Fruit fly (Drosophila melanogaster) whole organism, embryonic: ENCODE results near the gene dlt.

Experiments
- ATbp ChIP-seq: fragments of 200-800 bp; sonication (Bioruptor generic); optimal IDR thresholded peaks from 2 replicates; lab custom pipeline; 2017; ENCODE audit warnings: missing biosample characterization, mild to moderate bottlenecking, missing genetic modification characterization, missing genetic modification reagents
- Atf-2 ChIP-seq: fragments of 200-800 bp; sonication (Bioruptor generic); optimal IDR thresholded peaks from 2 replicates; lab custom pipeline; 2016; ENCODE audit warnings: missing biosample characterization, missing genetic modification characterization
- Atf6 ChIP-seq: fragments of 200-800 bp; sonication (Bioruptor generic); IDR thresholded peaks from 2 replicates; pipeline ENCODE4 v1.3.6; 2022; ENCODE audit warnings: missing biosample characterization, missing genetic modification characterization
- CG12071 ChIP-seq: fragments of 200-800 bp; sonication (Bioruptor generic); optimal IDR thresholded peaks from 3 replicates; lab custom pipeline; 2018; ENCODE audit warnings: missing biosample characterization, mild to moderate bottlenecking, missing genetic modification characterization
- CG1233 ChIP-seq: fragments of 200-800 bp; sonication (Bioruptor generic); optimal IDR thresholded peaks from 4 replicates; lab custom pipeline; 2018; ENCODE audit warnings: missing biosample characterization, mild to moderate bottlenecking, missing genetic modification characterization
- CG12744 ChIP-seq: fragments of 200-800 bp; sonication (Bioruptor generic); optimal IDR thresholded peaks from 2 replicates; lab custom pipeline; 2016; ENCODE audit warnings: missing biosample characterization, missing genetic modification characterization
- CG14050 ChIP-seq: fragments of 200-800 bp; sonication (Bioruptor generic); IDR thresholded peaks from 3 replicates; pipeline ENCODE4 v1.3.6; 2022; ENCODE audit warnings: missing biosample characterization, missing genetic modification characterization
- CG17359 ChIP-seq: fragments of 200-800 bp; sonication (Bioruptor generic); optimal IDR thresholded peaks from 3 replicates; lab custom pipeline; 2018; ENCODE audit warnings: missing biosample characterization, mild to moderate bottlenecking, missing genetic modification characterization, moderate library complexity
- CG17612 ChIP-seq: fragments of 200-800 bp; sonication (Bioruptor generic); IDR thresholded peaks from 2 replicates; pipeline ENCODE4 v1.3.6; 2022; ENCODE audit warnings: missing biosample characterization, missing genetic modification characterization
- CG2889 ChIP-seq: fragments of 200-800 bp; sonication (Bioruptor generic); IDR thresholded peaks from 3 replicates; pipeline ENCODE4 v1.3.6; 2022; ENCODE audit warnings: missing biosample characterization, missing genetic modification characterization
- CG3281 ChIP-seq: fragments of 200-800 bp; sonication (Bioruptor generic); optimal IDR thresholded peaks from 3 replicates; lab custom pipeline; 2017; ENCODE audit warnings: missing biosample characterization, mild to moderate bottlenecking, missing genetic modification characterization
- CG34224 ChIP-seq: fragments of 200-800 bp; sonication (Bioruptor generic); IDR thresholded peaks from 3 replicates; pipeline ENCODE4 v1.3.6; 2022; ENCODE audit warnings: missing biosample characterization, missing genetic modification characterization; ENCODE audit not compliant: partially characterized antibody
- CG3726 ChIP-seq: fragments of 200-800 bp; sonication (Bioruptor generic); IDR thresholded peaks from 3 replicates; pipeline ENCODE4, ENCODE4 v1.3.6; 2022; ENCODE audit warnings: missing biosample characterization, missing genetic modification characterization
- CG43689 ChIP-seq: fragments of 200-800 bp; sonication (Bioruptor generic); IDR thresholded peaks from 2 replicates; pipeline ENCODE4 v1.3.6; 2022; ENCODE audit warnings: missing biosample characterization, missing genetic modification characterization
- CG5953 ChIP-seq: fragments of 200-800 bp; sonication (Bioruptor generic); IDR thresholded peaks from 2 replicates; pipeline ENCODE4 v1.3.6; 2022; ENCODE audit warnings: missing biosample characterization, missing genetic modification characterization
- CG6175 ChIP-seq: fragments of 200-800 bp; sonication (Bioruptor generic); IDR thresholded peaks from 3 replicates; pipeline ENCODE4 v1.3.6; 2022; ENCODE audit warnings: missing biosample characterization, missing genetic modification characterization
- CG6254 ChIP-seq: fragments of 200-800 bp; sonication (Bioruptor generic); optimal IDR thresholded peaks from 3 replicates; lab custom pipeline; 2017; ENCODE audit warnings: mild to moderate bottlenecking, missing biosample characterization, missing genetic modification reagents, missing genetic modification characterization
- CG6683 ChIP-seq: fragments of 200-800 bp; sonication (Bioruptor generic); optimal IDR thresholded peaks from 2 replicates; lab custom pipeline; 2017; ENCODE audit warnings: missing biosample characterization, mild to moderate bottlenecking, missing genetic modification characterization, missing genetic modification reagents
- CG9609 ChIP-seq: fragments of 200-800 bp; sonication (Bioruptor generic); optimal IDR thresholded peaks from 3 replicates; lab custom pipeline; 2016; ENCODE audit warnings: missing biosample characterization, missing genetic modification characterization
- CG9727 ChIP-seq: fragments of 200-800 bp; sonication (Bioruptor generic); optimal IDR thresholded peaks from 3 replicates; lab custom pipeline; 2017; ENCODE audit warnings: missing biosample characterization, mild to moderate bottlenecking, missing genetic modification characterization
- CkIIα-i1 ChIP-seq: fragments of 200-800 bp; sonication (Bioruptor generic); IDR thresholded peaks from 2 replicates; pipeline ENCODE4 v1.3.6; 2022; ENCODE audit warnings: missing biosample characterization, missing genetic modification characterization
- Dad ChIP-seq: fragments of 200-800 bp; sonication (Bioruptor generic); optimal IDR thresholded peaks from 3 replicates; lab custom pipeline; 2016; ENCODE audit warnings: missing biosample characterization, missing genetic modification characterization
- Dref ChIP-seq: fragments of 200-800 bp; sonication (Bioruptor generic); IDR thresholded peaks from 2 replicates; pipeline ENCODE4 v1.3.6; 2022; ENCODE audit warnings: missing biosample characterization, missing genetic modification characterization
- Fer3 ChIP-seq: fragments of 200-800 bp; sonication (Bioruptor generic); optimal IDR thresholded peaks from 2 replicates; lab custom pipeline; 2018; ENCODE audit warnings: missing biosample characterization, mild to moderate bottlenecking, missing genetic modification characterization, moderate library complexity
- HLH3B ChIP-seq: fragments of 200-800 bp; sonication (Bioruptor generic); IDR thresholded peaks from 2 replicates; pipeline ENCODE4 v1.3.6; 2022; ENCODE audit warnings: missing biosample characterization, missing genetic modification characterization
- HmgZ ChIP-seq: fragments of 200-800 bp; sonication (Bioruptor generic); optimal IDR thresholded peaks from 2 replicates; lab custom pipeline; 2018; ENCODE audit warnings: missing biosample characterization, mild to moderate bottlenecking, missing genetic modification characterization
- Hmr ChIP-seq: fragments of 200-800 bp; sonication (Bioruptor generic); optimal IDR thresholded peaks from 3 replicates; lab custom pipeline; 2017; ENCODE audit warnings: mild to moderate bottlenecking, missing biosample characterization, missing genetic modification reagents, missing genetic modification characterization
- Kr ChIP-seq: fragments of 200-800 bp; sonication (Bioruptor generic); optimal IDR thresholded peaks from 2 replicates; lab custom pipeline; 2017; ENCODE audit warnings: missing biosample characterization, mild to moderate bottlenecking, missing genetic modification characterization
- Neu2 ChIP-seq: fragments of 200-800 bp; sonication (Bioruptor generic); optimal IDR thresholded peaks from 3 replicates; lab custom pipeline; 2016; ENCODE audit warnings: missing biosample characterization, missing genetic modification characterization, borderline replicate concordance
- Poxn ChIP-seq: fragments of 200-800 bp; sonication (Bioruptor generic); IDR thresholded peaks from 2 replicates; pipeline ENCODE4 v1.3.6; 2022; ENCODE audit warnings: missing biosample characterization, missing genetic modification characterization
- Ptx1 ChIP-seq: fragments of 200-800 bp; sonication (Bioruptor generic); IDR thresholded peaks from 2 replicates; pipeline ENCODE4 v1.3.6; 2022; ENCODE audit warnings: missing biosample characterization, missing genetic modification characterization
- Rfx ChIP-seq: fragments of 200-800 bp; sonication (Bioruptor generic); IDR thresholded peaks from 2 replicates; pipeline ENCODE4 v1.3.6; 2022; ENCODE audit warnings: missing biosample characterization, missing genetic modification characterization
- YL-1 ChIP-seq: fragments of 200-800 bp; sonication (Bioruptor generic); optimal IDR thresholded peaks from 3 replicates; lab custom pipeline; 2017; ENCODE audit warnings: missing biosample characterization, mild to moderate bottlenecking, missing genetic modification characterization
- ab ChIP-seq: fragments of 200-800 bp; sonication (Bioruptor generic); optimal IDR thresholded peaks from 2 replicates; lab custom pipeline; 2016; ENCODE audit warnings: missing biosample characterization, missing genetic modification characterization
- ap ChIP-seq: fragments of 200-800 bp; sonication (Bioruptor generic); IDR thresholded peaks from 2 replicates; pipeline ENCODE4 v1.3.6; 2022; ENCODE audit warnings: missing biosample characterization, missing genetic modification characterization
- bcd ChIP-seq: fragments of 200-800 bp; sonication (Bioruptor generic); optimal IDR thresholded peaks from 2 replicates; lab custom pipeline; 2017; ENCODE audit warnings: missing biosample characterization, mild to moderate bottlenecking, missing genetic modification characterization
- bsh ChIP-seq, 2 experiments: fragments of 200-800 bp; sonication (Bioruptor generic); optimal IDR thresholded peaks; 2 replicates each; lab custom pipeline; 2017 to 2018; ENCODE audit warnings: mild to moderate bottlenecking in 2 of 2, missing biosample characterization in 2 of 2, missing genetic modification characterization in 2 of 2, moderate library complexity in 1 of 2
- da ChIP-seq: fragments of 200-800 bp; sonication (Bioruptor generic); optimal IDR thresholded peaks from 2 replicates; lab custom pipeline; 2016; ENCODE audit warnings: missing biosample characterization, missing genetic modification characterization
- ems ChIP-seq: fragments of 200-800 bp; sonication (Bioruptor generic); optimal IDR thresholded peaks from 3 replicates; lab custom pipeline; 2016; ENCODE audit warnings: missing biosample characterization, missing genetic modification characterization
- h ChIP-seq: fragments of >200 bp; optimal IDR thresholded peaks from 2 replicates; lab custom pipeline; 2017
- hb ChIP-seq: fragments of 200-800 bp; sonication (Bioruptor generic); IDR thresholded peaks from 3 replicates; pipeline ENCODE4 v1.3.6; 2022; ENCODE audit warnings: missing biosample characterization, missing genetic modification characterization; ENCODE audit not compliant: partially characterized antibody
- mld ChIP-seq: fragments of 200-800 bp; sonication (Bioruptor generic); IDR thresholded peaks from 3 replicates; pipeline ENCODE4 v1.3.6; 2022; ENCODE audit warnings: missing biosample characterization, missing genetic modification characterization; ENCODE audit not compliant: partially characterized antibody
- odd ChIP-seq: fragments of 200-800 bp; sonication (Bioruptor generic); optimal IDR thresholded peaks from 2 replicates; lab custom pipeline; 2017; ENCODE audit warnings: missing biosample characterization, mild to moderate bottlenecking, missing genetic modification characterization
- peb ChIP-seq: fragments of 200-800 bp; sonication (Bioruptor generic); IDR thresholded peaks from 2 replicates; pipeline ENCODE4 v1.3.6; 2022; ENCODE audit warnings: missing biosample characterization, missing genetic modification characterization
- pnt ChIP-seq: fragments of 200-800 bp; sonication (Bioruptor generic); optimal IDR thresholded peaks from 3 replicates; lab custom pipeline; 2016; ENCODE audit warnings: missing biosample characterization, missing genetic modification characterization
- ro ChIP-seq: fragments of 200-800 bp; sonication (Bioruptor generic); IDR thresholded peaks from 2 replicates; pipeline ENCODE4 v1.3.6; 2022; ENCODE audit warnings: missing biosample characterization, missing genetic modification characterization
- tll ChIP-seq, 2 experiments: fragments of 200-800 bp in 1 of 2; fragments of >200 bp in 1 of 2; sonication (Bioruptor generic) in 1 of 2; optimal IDR thresholded peaks; 2 replicates each; lab custom pipeline; 2017 to 2019; ENCODE audit warnings: missing biosample characterization in 2 of 2, missing genetic modification characterization in 2 of 2, mild to moderate bottlenecking in 1 of 2, moderate library complexity in 1 of 2
- usp ChIP-seq: fragments of >200 bp; optimal IDR thresholded peaks from 2 replicates; lab custom pipeline; 2017; ENCODE audit warnings: missing biosample characterization, missing genetic modification characterization
- vvl ChIP-seq: fragments of 200-800 bp; sonication (Bioruptor generic); IDR thresholded peaks from 2 replicates; pipeline ENCODE4 v1.3.6; 2022; ENCODE audit warnings: missing biosample characterization, missing genetic modification characterization

The dlt gene

dm6 chr3L:1774713-1775648 lies 20.1 kb downstream of the dlt start, which contains the start of the genes CG13933 and PolD2 (continued):
- TF ChIP-seq Fer3 (tag; lab: Kevin White, UChicago) (peak; percentile 89), ems (peak; percentile 80), HmgZ (tag; lab: Kevin White, UChicago) (peak; percentile 96), CG1233 (no peak), Hmr (peak; percentile 96), peb (GFP tag; lab: Robert Waterston, UW) (peak; percentile 94), HLH3B (GFP tag; lab: Robert Waterston, UW) (peak; percentile 97), pnt (peak; percentile 77), CG17612 (GFP tag; lab: Robert Waterston, UW) (peak; percentile 95), usp (GFP tag; lab: Kevin White, UChicago) (no peak), hb (GFP tag; lab: Robert Waterston, UW) (peak; percentile 90), tll (GFP tag; optimal IDR thresholded peaks at IDR 0.05; lab: Kevin White, UChicago) (no peak), bsh (GFP tag; optimal IDR thresholded peaks at IDR 0.05; lab: Kevin White, UChicago) (peak in 1 of 2 experiments; percentile 100), Dad (GFP tag; lab: Kevin White, UChicago) (no peak), CkIIα-i1 (GFP tag; lab: Robert Waterston, UW) (peak; percentile 90), Rfx (GFP tag; lab: Robert Waterston, UW) (peak; percentile 96), h (no peak), bcd (GFP tag; lab: Kevin White, UChicago) (peak; percentile 94), Atf6 (peak; percentile 97), ATbp (GFP tag; lab: Kevin White, UChicago) (no peak), Poxn (peak; percentile 91), CG17359 (peak; percentile 91), Dref (GFP tag; lab: Robert Waterston, UW) (peak; percentile 68), CG6254 (peak; percentile 45), CG3726 (GFP tag; lab: Robert Waterston, UW) (peak; percentile 96), CG34224 (peak; percentile 85), vvl (GFP tag; lab: Robert Waterston, UW) (peak; percentile 95), CG6683 (GFP tag; lab: Kevin White, UChicago) (no peak), CG9727 (GFP tag; lab: Kevin White, UChicago) (peak; percentile 98), ab (peak; percentile 75), ap (GFP tag; lab: Robert Waterston, UW) (peak; percentile 99), CG12071 (no peak), odd (GFP tag; lab: Kevin White, UChicago) (no peak), CG9609 (GFP tag; lab: Kevin White, UChicago) (peak; percentile 80), Ptx1 (GFP tag; lab: Robert Waterston, UW) (peak; percentile 99), CG43689 (GFP tag; lab: Robert Waterston, UW) (peak; percentile 97), ro (peak; percentile 96), Kr (GFP tag; lab: Kevin White, UChicago) (no peak), Atf-2 (GFP tag; lab: Kevin White, UChicago) (peak; percentile 84), CG2889 (GFP tag; lab: Robert Waterston, UW) (peak; percentile 97), da (no peak), CG3281 (no peak), YL-1 (peak; percentile 86), CG14050 (GFP tag; lab: Robert Waterston, UW) (peak; percentile 98), CG5953 (GFP tag; lab: Robert Waterston, UW) (peak; percentile 98), Neu2 (GFP tag; lab: Kevin White, UChicago) (no peak), CG6175 (GFP tag; lab: Robert Waterston, UW) (peak; percentile 59; the same call in 2 of the 3 replicates), CG12744 (GFP tag; lab: Kevin White, UChicago) (no peak), mld (GFP tag; lab: Robert Waterston, UW) (peak; percentile 67; the same call in 2 of the 3 replicates)
